Fruit fly (Drosophila melanogaster) whole organism, embryonic: ENCODE measurements around the gene HP1b.

Experiments used
- Aef1 ChIP-seq: fragments of 200-800 bp; sonication (Bioruptor generic); IDR thresholded peaks from 3 replicates; pipeline ENCODE4 v1.3.6; 2022; ENCODE audit warnings: missing biosample characterization, missing genetic modification characterization
- Atf6 ChIP-seq: fragments of 200-800 bp; sonication (Bioruptor generic); IDR thresholded peaks from 2 replicates; pipeline ENCODE4 v1.3.6; 2022; ENCODE audit warnings: missing biosample characterization, missing genetic modification characterization
- BtbVII ChIP-seq: fragments of 200-800 bp; sonication (Bioruptor generic); optimal IDR thresholded peaks from 3 replicates; lab custom pipeline; 2017; ENCODE audit warnings: missing biosample characterization, mild to moderate bottlenecking, missing genetic modification characterization
- Bteb2 ChIP-seq: fragments of 200-800 bp; sonication (Bioruptor generic); optimal IDR thresholded peaks from 2 replicates; lab custom pipeline; 2016; ENCODE audit warnings: missing biosample characterization, missing genetic modification characterization
- CG10321 ChIP-seq: fragments of 200-800 bp; sonication (Bioruptor generic); IDR thresholded peaks from 2 replicates; pipeline ENCODE4 v1.3.6; 2022; ENCODE audit warnings: missing biosample characterization, missing genetic modification characterization
- CG10959 ChIP-seq: fragments of 200-800 bp; sonication (Bioruptor generic); IDR thresholded peaks from 2 replicates; pipeline ENCODE4 v1.3.6; 2022; ENCODE audit warnings: missing biosample characterization, missing genetic modification characterization
- CG10979 ChIP-seq: fragments of 200-800 bp; sonication (Bioruptor generic); optimal IDR thresholded peaks from 2 replicates; lab custom pipeline; 2018; ENCODE audit warnings: missing biosample characterization, mild to moderate bottlenecking, missing genetic modification characterization, moderate library complexity
- CG11085 ChIP-seq: fragments of 200-800 bp; sonication (Bioruptor generic); IDR thresholded peaks from 2 replicates; pipeline ENCODE4 v1.3.6; 2022; ENCODE audit warnings: missing biosample characterization, missing genetic modification characterization
- CG12155 ChIP-seq: fragments of 200-800 bp; sonication (Bioruptor generic); optimal IDR thresholded peaks from 3 replicates; lab custom pipeline; 2016; ENCODE audit warnings: missing biosample characterization, missing genetic modification characterization
- CG14667 ChIP-seq: fragments of 200-800 bp; sonication (Bioruptor generic); IDR thresholded peaks from 2 replicates; pipeline ENCODE4 v1.3.6; 2022; ENCODE audit warnings: missing biosample characterization, missing genetic modification characterization
- CG14860 ChIP-seq: fragments of 200-800 bp; sonication (Bioruptor generic); IDR thresholded peaks from 3 replicates; pipeline ENCODE4 v1.3.6; 2022; ENCODE audit warnings: missing biosample characterization, missing genetic modification characterization; ENCODE audit not compliant: partially characterized antibody
- CG17328 ChIP-seq: fragments of 200-800 bp; sonication (Bioruptor generic); IDR thresholded peaks from 2 replicates; pipeline ENCODE4 v1.3.6; 2022; ENCODE audit warnings: missing biosample characterization, missing genetic modification characterization
- CG17612 ChIP-seq: fragments of 200-800 bp; sonication (Bioruptor generic); IDR thresholded peaks from 2 replicates; pipeline ENCODE4 v1.3.6; 2022; ENCODE audit warnings: missing biosample characterization, missing genetic modification characterization
- CG18764 ChIP-seq: fragments of 200-800 bp; sonication (Bioruptor generic); optimal IDR thresholded peaks from 3 replicates; lab custom pipeline; 2016; ENCODE audit warnings: missing biosample characterization, missing genetic modification characterization
- CG2116 ChIP-seq: fragments of 200-800 bp; sonication (Bioruptor generic); optimal IDR thresholded peaks from 3 replicates; lab custom pipeline; 2018; ENCODE audit warnings: missing biosample characterization, mild to moderate bottlenecking, missing genetic modification characterization
- CG3838 ChIP-seq: fragments of 200-800 bp; sonication (Bioruptor generic); optimal IDR thresholded peaks from 3 replicates; lab custom pipeline; 2016; ENCODE audit warnings: missing biosample characterization, missing genetic modification characterization
- CG4282 ChIP-seq: fragments of 200-800 bp; sonication (Bioruptor generic); optimal IDR thresholded peaks from 2 replicates; lab custom pipeline; 2016; ENCODE audit warnings: missing biosample characterization, missing genetic modification characterization
- CG5245 ChIP-seq: fragments of 200-800 bp; sonication (Bioruptor generic); optimal IDR thresholded peaks from 3 replicates; lab custom pipeline; 2016; ENCODE audit warnings: missing biosample characterization, missing genetic modification characterization
- CG7963 ChIP-seq: fragments of 200-800 bp; sonication (Bioruptor generic); IDR thresholded peaks from 3 replicates; pipeline ENCODE4 v1.3.6; 2022; ENCODE audit warnings: missing biosample characterization, missing genetic modification characterization; ENCODE audit not compliant: partially characterized antibody
- CG7987 ChIP-seq: fragments of 200-800 bp; sonication (Bioruptor generic); optimal IDR thresholded peaks from 2 replicates; lab custom pipeline; 2018; ENCODE audit warnings: missing biosample characterization, mild to moderate bottlenecking, missing genetic modification characterization, moderate library complexity
- CHES-1-like ChIP-seq: fragments of 200-800 bp; sonication (Bioruptor generic); optimal IDR thresholded peaks from 2 replicates; lab custom pipeline; 2016; ENCODE audit warnings: missing biosample characterization, missing genetic modification characterization
- Dad ChIP-seq: fragments of 200-800 bp; sonication (Bioruptor generic); optimal IDR thresholded peaks from 3 replicates; lab custom pipeline; 2016; ENCODE audit warnings: missing biosample characterization, missing genetic modification characterization
- Dp ChIP-seq: fragments of 200-800 bp; sonication (Bioruptor generic); optimal IDR thresholded peaks from 2 replicates; lab custom pipeline; 2018; ENCODE audit warnings: missing biosample characterization, mild to moderate bottlenecking, missing genetic modification characterization, moderate library complexity
- Dref ChIP-seq: fragments of 200-800 bp; sonication (Bioruptor generic); IDR thresholded peaks from 2 replicates; pipeline ENCODE4 v1.3.6; 2022; ENCODE audit warnings: missing biosample characterization, missing genetic modification characterization
- ERR ChIP-seq: fragments of 200-800 bp; sonication (Bioruptor generic); optimal IDR thresholded peaks from 2 replicates; lab custom pipeline; 2016; ENCODE audit warnings: missing biosample characterization, missing genetic modification characterization
- Eip74EF ChIP-seq, 2 experiments: fragments of 200-800 bp in 1 of 2; fragments of >200 bp in 1 of 2; sonication (Bioruptor generic) in 1 of 2; optimal IDR thresholded peaks; 2 replicates each; lab custom pipeline; 2017 to 2019; ENCODE audit warnings: missing biosample characterization in 2 of 2, missing genetic modification characterization in 2 of 2, mild to moderate bottlenecking in 1 of 2, moderate library complexity in 1 of 2
- Gsc ChIP-seq: fragments of 200-800 bp; sonication (Bioruptor generic); IDR thresholded peaks from 2 replicates; pipeline ENCODE4 v1.3.6; 2022; ENCODE audit warnings: missing biosample characterization, missing genetic modification characterization
- Hmr ChIP-seq: fragments of 200-800 bp; sonication (Bioruptor generic); optimal IDR thresholded peaks from 3 replicates; lab custom pipeline; 2017; ENCODE audit warnings: mild to moderate bottlenecking, missing biosample characterization, missing genetic modification reagents, missing genetic modification characterization
- Hr78 ChIP-seq, 2 experiments: fragments of 200-800 bp in 1 of 2; fragments of >200 bp in 1 of 2; sonication (Bioruptor generic) in 1 of 2; optimal IDR thresholded peaks; 2 replicates each; lab custom pipeline; 2017 to 2019; ENCODE audit warnings: missing biosample characterization in 2 of 2, missing genetic modification characterization in 2 of 2, mild to moderate bottlenecking in 1 of 2, moderate library complexity in 1 of 2
- MESR4 ChIP-seq: fragments of 200-800 bp; sonication (Bioruptor generic); optimal IDR thresholded peaks from 2 replicates; lab custom pipeline; 2018; ENCODE audit warnings: missing biosample characterization, mild to moderate bottlenecking, missing genetic modification characterization, moderate library complexity
- Nf-YC ChIP-seq: fragments of 200-800 bp; optimal IDR thresholded peaks from 3 replicates; lab custom pipeline; 2019; ENCODE audit warnings: missing biosample characterization, mild to moderate bottlenecking, missing genetic modification characterization, moderate library complexity
- Sin3A ChIP-seq: fragments of >200 bp; optimal IDR thresholded peaks from 2 replicates; lab custom pipeline; 2018
- Xrp1 ChIP-seq: fragments of 200-800 bp; sonication (Bioruptor generic); IDR thresholded peaks from 2 replicates; pipeline ENCODE4 v1.3.6; 2022; ENCODE audit warnings: missing biosample characterization, missing genetic modification characterization
- ara ChIP-seq: fragments of 200-800 bp; sonication (Bioruptor generic); IDR thresholded peaks from 2 replicates; pipeline ENCODE4 v1.3.6; 2022; ENCODE audit warnings: missing biosample characterization, missing genetic modification characterization
- az2 ChIP-seq: fragments of 200-800 bp; sonication (Bioruptor generic); optimal IDR thresholded peaks from 3 replicates; lab custom pipeline; 2016; ENCODE audit warnings: missing biosample characterization, missing genetic modification characterization
- btn ChIP-seq: fragments of 200-800 bp; sonication (Bioruptor generic); optimal IDR thresholded peaks from 2 replicates; lab custom pipeline; 2016; ENCODE audit warnings: missing biosample characterization, missing genetic modification characterization
- fru ChIP-seq: fragments of >200 bp; optimal IDR thresholded peaks from 2 replicates; lab custom pipeline; 2017
- hb ChIP-seq: fragments of 200-800 bp; sonication (Bioruptor generic); IDR thresholded peaks from 3 replicates; pipeline ENCODE4 v1.3.6; 2022; ENCODE audit warnings: missing biosample characterization, missing genetic modification characterization; ENCODE audit not compliant: partially characterized antibody
- odd ChIP-seq: fragments of 200-800 bp; sonication (Bioruptor generic); optimal IDR thresholded peaks from 2 replicates; lab custom pipeline; 2017; ENCODE audit warnings: missing biosample characterization, mild to moderate bottlenecking, missing genetic modification characterization
- onecut ChIP-seq: fragments of 200-800 bp; sonication (Bioruptor generic); IDR thresholded peaks from 2 replicates; pipeline ENCODE4 v1.3.6; 2022; ENCODE audit warnings: missing biosample characterization, missing genetic modification characterization
- otp ChIP-seq: fragments of 200-800 bp; sonication (Bioruptor generic); IDR thresholded peaks from 3 replicates; pipeline ENCODE4, ENCODE4 v1.3.6; 2022; ENCODE audit warnings: missing biosample characterization, missing genetic modification characterization
- pan ChIP-seq, 4 experiments: fragments of >200 bp in 3 of 4; fragments of 200-800 bp in 1 of 4; sonication (Bioruptor generic) in 1 of 4; optimal IDR thresholded peaks in 3 of 4; IDR thresholded peaks in 1 of 4; 2 replicates each; pipeline versions ENCODE4 v1.3.6 to Lab custom; 2017 to 2022; ENCODE audit warnings: missing biosample characterization in 2 of 4, missing genetic modification characterization in 2 of 4, mixed read lengths in 1 of 4
- sc ChIP-seq, 3 experiments: fragments of >200 bp in 2 of 3; fragments of 200-800 bp in 1 of 3; sonication (Bioruptor generic) in 1 of 3; optimal IDR thresholded peaks; 2 replicates in 2 of 3; 3 replicates in 1 of 3; lab custom pipeline; 2017; ENCODE audit warnings: mild to moderate bottlenecking in 1 of 3, missing biosample characterization in 1 of 3, missing genetic modification characterization in 1 of 3, missing genetic modification reagents in 1 of 3
- sob ChIP-seq: fragments of 200-800 bp; sonication (Bioruptor generic); IDR thresholded peaks from 2 replicates; pipeline ENCODE4 v1.3.6; 2022; ENCODE audit warnings: missing biosample characterization, missing genetic modification characterization
- stwl ChIP-seq: fragments of 200-800 bp; sonication (Bioruptor generic); optimal IDR thresholded peaks from 3 replicates; lab custom pipeline; 2018; ENCODE audit warnings: missing biosample characterization, mild to moderate bottlenecking, missing genetic modification characterization, moderate library complexity
- tin ChIP-seq: fragments of 200-800 bp; sonication (Bioruptor generic); optimal IDR thresholded peaks from 3 replicates; lab custom pipeline; 2016; ENCODE audit warnings: missing biosample characterization, missing genetic modification characterization
- trh ChIP-seq: fragments of 200-800 bp; sonication (Bioruptor generic); optimal IDR thresholded peaks from 2 replicates; lab custom pipeline; 2016; ENCODE audit warnings: missing biosample characterization, missing genetic modification characterization
- zfh1 ChIP-seq: fragments of 200-800 bp; sonication (Bioruptor generic); IDR thresholded peaks from 3 replicates; pipeline ENCODE4 v1.3.6; 2022; ENCODE audit warnings: missing biosample characterization, missing genetic modification characterization

Gene HP1b

DNA sequence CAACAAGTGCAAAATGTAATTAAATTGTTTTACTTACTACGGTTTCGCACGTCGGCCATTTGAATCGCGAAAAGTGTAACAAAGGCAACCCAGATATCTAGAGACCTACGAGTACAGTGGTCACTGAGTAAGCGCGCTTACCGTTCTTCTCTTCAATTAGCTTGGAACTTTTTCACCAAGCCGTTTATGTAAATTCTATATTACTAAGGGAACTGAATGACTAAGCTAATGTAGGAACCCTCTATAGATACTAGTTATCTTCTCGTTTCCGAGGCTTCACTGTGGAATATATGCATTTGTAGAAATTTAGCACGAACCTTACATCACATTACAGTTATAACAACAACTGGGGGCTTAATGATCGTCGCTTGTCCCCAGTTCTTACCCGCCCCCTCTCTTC is 33.9 kb upstream of the HP1b start (continued):
- TF ChIP-seq Dp, result no peak
- no peak for TF ChIP-seq CG17612 (GFP tag; lab: Robert Waterston, UW)
- no peak for TF ChIP-seq ara (GFP tag; lab: Robert Waterston, UW)
- TF ChIP-seq ERR (GFP tag; lab: Kevin White, UChicago), result no peak

DNA sequence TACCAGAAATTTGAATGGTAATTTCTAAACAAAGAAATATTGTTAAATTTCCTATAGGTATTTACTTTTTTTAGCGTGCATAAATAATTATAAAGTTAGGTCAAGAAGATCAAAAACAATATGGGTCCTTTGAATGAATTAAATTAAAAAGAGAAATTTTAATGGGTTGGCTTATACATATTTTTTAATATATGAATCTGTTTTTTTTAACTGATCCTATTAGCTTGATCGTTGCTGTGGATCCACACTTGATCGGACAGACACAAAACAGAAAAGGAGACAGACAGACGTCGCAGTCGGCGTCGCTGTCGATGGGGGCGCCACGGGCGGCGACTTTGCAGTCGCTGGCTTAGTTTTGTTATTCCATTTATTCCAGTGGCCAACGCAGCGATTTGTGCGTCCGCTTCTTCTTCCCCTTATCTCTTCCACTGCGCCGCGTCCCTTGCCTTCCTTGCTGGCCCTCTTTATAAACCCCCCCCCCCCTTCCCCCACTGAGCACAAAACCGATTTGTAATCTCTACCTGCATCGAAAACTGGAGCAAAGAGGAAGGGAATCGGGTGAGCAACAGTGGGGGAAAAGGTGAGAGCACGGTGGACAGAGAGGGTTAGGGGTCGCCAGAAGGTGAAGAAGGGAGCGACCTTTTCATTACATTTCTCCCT is 33.0 kb upstream of the HP1b start:
- TF ChIP-seq Dref (GFP tag; lab: Robert Waterston, UW) (no peak), odd (GFP tag; lab: Kevin White, UChicago) (peak; percentile 57), Eip74EF (GFP tag; optimal IDR thresholded peaks at IDR 0.05; lab: Kevin White, UChicago) (peak in 1 of 2 experiments; percentile 66), Aef1 (GFP tag; lab: Robert Waterston, UW) (no peak), CG10959 (GFP tag; lab: Robert Waterston, UW) (no peak; the same call in 1 of the 2 replicates), stwl (tag; lab: Kevin White, UChicago) (no peak), Hmr (GFP tag; lab: Kevin White, UChicago) (no peak), fru (lab: Kevin White, UChicago) (no peak), onecut (peak; percentile 49), CG14667 (GFP tag; lab: Robert Waterston, UW) (peak; percentile 30; the same call in 1 of the 2 replicates), otp (GFP tag; lab: Robert Waterston, UW) (no peak), btn (GFP tag; lab: Kevin White, UChicago) (no peak), CG14860 (GFP tag; lab: Robert Waterston, UW) (no peak), CG7963 (GFP tag; lab: Robert Waterston, UW) (no peak), az2 (GFP tag; lab: Kevin White, UChicago) (peak; percentile 63), CG2116 (GFP tag; lab: Kevin White, UChicago) (peak; percentile 12), Xrp1 (GFP tag; lab: Robert Waterston, UW) (peak; percentile 84), Gsc (GFP tag; lab: Robert Waterston, UW) (no peak), CG18764 (GFP tag; lab: Kevin White, UChicago) (no peak), MESR4 (GFP tag; lab: Kevin White, UChicago) (no peak), CG5245 (GFP tag; lab: Kevin White, UChicago) (peak; percentile 49), zfh1 (GFP tag; lab: Robert Waterston, UW) (no peak; the same call in 2 of the 3 replicates), CG17328 (GFP tag; lab: Robert Waterston, UW) (peak; percentile 60; the same call in 1 of the 2 replicates), Dad (peak; percentile 16), CG10321 (no peak), pan (optimal IDR thresholded peaks at IDR 0.05; lab: Kevin White, UChicago) (no peak), pan (GFP tag; optimal IDR thresholded peaks at IDR 0.05 in 1 of 2, IDR thresholded peaks at IDR 0.05 in 1 of 2) (peak in 1 of 2 experiments; percentile 63), Bteb2 (GFP tag; lab: Kevin White, UChicago) (peak; percentile 11), CHES-1-like (GFP tag; lab: Kevin White, UChicago) (peak; percentile 1), Hr78 (GFP tag; optimal IDR thresholded peaks at IDR 0.05; lab: Kevin White, UChicago) (peak in 1 of 2 experiments; percentile 98), Atf6 (GFP tag; lab: Robert Waterston, UW) (no peak), CG12155 (GFP tag; lab: Kevin White, UChicago) (no peak), hb (no peak), Sin3A (no peak), Nf-YC (peak; percentile 55), trh (no peak), sc (optimal IDR thresholded peaks at IDR 0.05; lab: Kevin White, UChicago) (no peak), sc (GFP tag; optimal IDR thresholded peaks at IDR 0.05; lab: Kevin White, UChicago) (peak; percentile 60), CG10979 (tag; lab: Kevin White, UChicago) (peak; percentile 88), tin (GFP tag; lab: Kevin White, UChicago) (peak; percentile 44), CG3838 (GFP tag; lab: Kevin White, UChicago) (no peak), BtbVII (no peak), CG4282 (GFP tag; lab: Kevin White, UChicago) (no peak), sob (no peak), CG7987 (GFP tag; lab: Kevin White, UChicago) (no peak), CG11085 (GFP tag; lab: Robert Waterston, UW) (no peak)
